Worm (Caenorhabditis elegans) whole organism, mixed stage, embryonic: ENCODE data around the gene T04A11.1.
"Not testable (repeated sequence)": the region's sequence is repeated elsewhere in the genome, so short reads cannot be mapped to it uniquely, and the experiment has no call there.

Source experiments
- pha-4 ChIP-seq: fragments of 150-350 bp; optimal IDR thresholded peaks from 2 replicates; lab custom pipeline; 2018; ENCODE audit warnings: missing biosample characterization, missing genetic modification reagents, missing genetic modification characterization
- unc-39 ChIP-seq: fragments of 150-350 bp; optimal IDR thresholded peaks from 2 replicates; lab custom pipeline; 2014; ENCODE audit warnings: missing biosample characterization, missing genetic modification characterization

ce11 chrIV:12484479-12484878 is 7.6 kb upstream of the T04A11.1 start, which contains the start of gene T04A11.4:
- not testable (repeated sequence) for TF ChIP-seq pha-4, unc-39 (tag; lab: Kevin White, UChicago)
